Worm (Caenorhabditis elegans) whole organism, L4 larva: ENCODE measurements around the gene unc-1.
A peak's percentile ranks its signal among the peaks of the same experiment; 100 is the strongest.

ENCODE experiments used
- F10B5.3 ChIP-seq: sonication (generic microtip); optimal IDR thresholded peaks from 2 replicates; lab custom pipeline; 2016; ENCODE audit warnings: mild to moderate bottlenecking, missing genetic modification characterization, missing compliant biosample characterization
- F37D6.2 ChIP-seq: sonication (generic microtip); optimal IDR thresholded peaks from 2 replicates; lab custom pipeline; 2016; ENCODE audit warnings: mild to moderate bottlenecking, missing genetic modification characterization, missing compliant biosample characterization
- T26A8.4 ChIP-seq: fragments of 200-800 bp; sonication (Bioruptor generic); IDR thresholded peaks from 2 replicates; pipeline ENCODE4 v1.3.6; 2022; ENCODE audit warnings: missing genetic modification characterization, missing compliant biosample characterization
- Y48G9A.11 ChIP-seq: fragments of 200-800 bp; sonication (Bioruptor generic); IDR thresholded peaks from 2 replicates; pipeline ENCODE4 v1.3.6; 2022; ENCODE audit warnings: missing genetic modification reagents, missing genetic modification characterization, missing compliant biosample characterization
- Y5F2A.4 ChIP-seq: fragments of 200-800 bp; sonication (Bioruptor generic); optimal IDR thresholded peaks from 2 replicates; lab custom pipeline; 2018; ENCODE audit warnings: mild to moderate bottlenecking, missing genetic modification characterization, missing compliant biosample characterization
- aha-1 ChIP-seq: fragments of 150-350 bp; peaks from one replicate; lab custom pipeline; 2014; ENCODE audit warnings: missing biosample characterization, missing genetic modification characterization
- ceh-20 ChIP-seq: fragments of 200-800 bp; sonication (Bioruptor generic); IDR thresholded peaks from 2 replicates; pipeline ENCODE4 v1.3.6; 2022; ENCODE audit warnings: missing genetic modification reagents, missing genetic modification characterization, missing compliant biosample characterization
- ceh-62 ChIP-seq: sonication (generic microtip); optimal IDR thresholded peaks from 2 replicates; lab custom pipeline; 2017; ENCODE audit warnings: missing biosample characterization, missing genetic modification characterization
- cey-2 ChIP-seq: sonication (generic microtip); optimal IDR thresholded peaks from 3 replicates; lab custom pipeline; 2017; ENCODE audit warnings: missing genetic modification characterization, mild to moderate bottlenecking, missing compliant biosample characterization, antibody characterized with exemption, borderline replicate concordance; ENCODE audit not compliant: insufficient read depth
- ctbp-1 ChIP-seq: fragments of 200-800 bp; sonication (Bioruptor generic); IDR thresholded peaks from 2 replicates; pipeline ENCODE4 v1.3.6; 2022; ENCODE audit warnings: missing genetic modification reagents, missing genetic modification characterization, missing compliant biosample characterization
- daf-12 ChIP-seq: fragments of 150-350 bp; optimal IDR thresholded peaks from 2 replicates; lab custom pipeline; 2014; ENCODE audit warnings: missing biosample characterization, missing genetic modification reagents, missing genetic modification characterization
- dve-1 ChIP-seq: sonication (generic microtip); optimal IDR thresholded peaks from 2 replicates; lab custom pipeline; 2017; ENCODE audit warnings: antibody characterized with exemption, mild to moderate bottlenecking, missing genetic modification characterization, missing compliant biosample characterization; ENCODE audit not compliant: insufficient read depth
- fos-1 ChIP-seq: fragments of 150-350 bp; optimal IDR thresholded peaks from 2 replicates; lab custom pipeline; 2014; ENCODE audit warnings: missing biosample characterization, missing genetic modification characterization
- hif-1 ChIP-seq, 2 experiments: sonication (generic microtip); optimal IDR thresholded peaks; 2 replicates each; lab custom pipeline; 2016 to 2017; ENCODE audit warnings: missing compliant biosample characterization in 2 of 2, missing genetic modification characterization in 2 of 2, missing genetic modification reagents in 2 of 2, missing genotype in 2 of 2, mild to moderate bottlenecking in 1 of 2
- hlh-11 ChIP-seq: fragments of 200-800 bp; sonication (Bioruptor generic); optimal IDR thresholded peaks from 2 replicates; lab custom pipeline; 2018; ENCODE audit warnings: mild to moderate bottlenecking, missing genetic modification characterization, missing compliant biosample characterization
- hlh-30 ChIP-seq: sonication (generic microtip); optimal IDR thresholded peaks from 2 replicates; lab custom pipeline; 2017; ENCODE audit warnings: antibody characterized with exemption, mild to moderate bottlenecking, missing genetic modification characterization, missing compliant biosample characterization; ENCODE audit not compliant: insufficient read depth
- hmg-1.1 ChIP-seq: fragments of 200-800 bp; sonication (Bioruptor generic); IDR thresholded peaks from 2 replicates; pipeline ENCODE4 v1.3.6; 2022; ENCODE audit warnings: missing genetic modification reagents, missing genetic modification characterization, missing compliant biosample characterization
- lin-1 ChIP-seq: fragments of 200-800 bp; sonication (Bioruptor generic); IDR thresholded peaks from 2 replicates; pipeline ENCODE4 v1.3.6; 2022; ENCODE audit warnings: missing genetic modification reagents, missing genetic modification characterization, missing compliant biosample characterization
- lin-15B ChIP-seq: fragments of 150-350 bp; sonication (generic microtip); optimal IDR thresholded peaks from 3 replicates; lab custom pipeline; 2014; ENCODE audit warnings: missing biosample characterization, missing genetic modification characterization
- lin-38 ChIP-seq: fragments of 200-800 bp; sonication (Bioruptor generic); IDR thresholded peaks from 2 replicates; pipeline ENCODE4 v1.3.6; 2022; ENCODE audit warnings: missing genetic modification reagents, missing genetic modification characterization, missing compliant biosample characterization
- lsy-2 ChIP-seq, 2 experiments: fragments of 150-350 bp in 1 of 2; sonication (generic microtip) in 1 of 2; optimal IDR thresholded peaks; 2 replicates each; lab custom pipeline; 2014 to 2017; ENCODE audit warnings: missing biosample characterization in 2 of 2, missing genetic modification characterization in 2 of 2
- mdl-1 ChIP-seq, 2 experiments: fragments of 150-350 bp in 1 of 2; sonication (generic microtip) in 1 of 2; optimal IDR thresholded peaks; 2 replicates each; lab custom pipeline; 2014 to 2017; ENCODE audit warnings: missing biosample characterization in 2 of 2, missing genetic modification characterization in 2 of 2
- mep-1 ChIP-seq: fragments of 150-350 bp; sonication (generic microtip); optimal IDR thresholded peaks from 3 replicates; lab custom pipeline; 2014; ENCODE audit warnings: missing biosample characterization, missing genetic modification characterization
- mxl-2 ChIP-seq: fragments of 200-800 bp; sonication (Bioruptor generic); conservative IDR thresholded peaks from 2 replicates; pipeline ENCODE4 v1.3.6; 2022; ENCODE audit warnings: missing genetic modification reagents, missing genetic modification characterization, missing compliant biosample characterization
- mxl-3 ChIP-seq: fragments of 200-800 bp; sonication (Bioruptor generic); optimal IDR thresholded peaks from 2 replicates; lab custom pipeline; 2018; ENCODE audit warnings: mild to moderate bottlenecking, missing genetic modification characterization, missing compliant biosample characterization
- nhr-28 ChIP-seq: fragments of 150-350 bp; optimal IDR thresholded peaks from 2 replicates; lab custom pipeline; 2014; ENCODE audit warnings: missing biosample characterization, missing genetic modification characterization
- nhr-6 ChIP-seq: fragments of 150-350 bp; optimal IDR thresholded peaks from 2 replicates; lab custom pipeline; 2014; ENCODE audit warnings: missing biosample characterization, missing genetic modification characterization
- pqm-1 ChIP-seq: sonication (generic microtip); optimal IDR thresholded peaks from 2 replicates; lab custom pipeline; 2017; ENCODE audit warnings: missing biosample characterization, missing genetic modification characterization
- rbr-2 ChIP-seq: sonication (generic microtip); optimal IDR thresholded peaks from 2 replicates; lab custom pipeline; 2016; ENCODE audit warnings: missing genotype, missing genetic modification characterization, missing compliant biosample characterization
- saeg-2 ChIP-seq: fragments of 200-800 bp; sonication (Bioruptor generic); IDR thresholded peaks from 2 replicates; pipeline ENCODE4 v1.3.6; 2022; ENCODE audit warnings: missing genetic modification reagents, missing genetic modification characterization, missing compliant biosample characterization
- sdz-12 ChIP-seq: fragments of 200-800 bp; sonication (Bioruptor generic); optimal IDR thresholded peaks from 2 replicates; lab custom pipeline; 2018; ENCODE audit warnings: mild to moderate bottlenecking, missing genetic modification characterization, missing compliant biosample characterization
- set-16 ChIP-seq: fragments of 200-800 bp; sonication (Bioruptor generic); IDR thresholded peaks from 2 replicates; pipeline ENCODE4 v1.3.6; 2022; ENCODE audit warnings: missing genetic modification reagents, missing genetic modification characterization, missing compliant biosample characterization
- snpc-1.2 ChIP-seq: fragments of 200-800 bp; sonication (Bioruptor generic); IDR thresholded peaks from 2 replicates; pipeline ENCODE4 v1.3.6; 2022; ENCODE audit warnings: missing genetic modification reagents, missing genetic modification characterization, missing compliant biosample characterization
- spr-1 ChIP-seq: sonication (generic microtip); optimal IDR thresholded peaks from 2 replicates; lab custom pipeline; 2016; ENCODE audit warnings: mild to moderate bottlenecking, missing genetic modification characterization, missing compliant biosample characterization
- unc-62 ChIP-seq, 3 experiments: fragments of 150-350 bp in 1 of 3; sonication (generic microtip); optimal IDR thresholded peaks in 2 of 3; peaks in 1 of 3; 1 replicate in 1 of 3; 2 replicates in 2 of 3; lab custom pipeline; 2014 to 2017; ENCODE audit warnings: missing biosample characterization in 3 of 3, missing genetic modification characterization in 3 of 3, missing genetic modification reagents in 3 of 3, missing genotype in 1 of 3
- zfp-2 ChIP-seq: sonication (generic microtip); optimal IDR thresholded peaks from 2 replicates; lab custom pipeline; 2016; ENCODE audit warnings: mild to moderate bottlenecking, missing genetic modification characterization, missing compliant biosample characterization
- zfp-3 ChIP-seq: fragments of 200-800 bp; sonication (Bioruptor generic); conservative IDR thresholded peaks from 2 replicates; pipeline ENCODE4 v1.3.6; 2022; ENCODE audit warnings: missing genetic modification reagents, missing genetic modification characterization, missing compliant biosample characterization

Gene unc-1

DNA sequence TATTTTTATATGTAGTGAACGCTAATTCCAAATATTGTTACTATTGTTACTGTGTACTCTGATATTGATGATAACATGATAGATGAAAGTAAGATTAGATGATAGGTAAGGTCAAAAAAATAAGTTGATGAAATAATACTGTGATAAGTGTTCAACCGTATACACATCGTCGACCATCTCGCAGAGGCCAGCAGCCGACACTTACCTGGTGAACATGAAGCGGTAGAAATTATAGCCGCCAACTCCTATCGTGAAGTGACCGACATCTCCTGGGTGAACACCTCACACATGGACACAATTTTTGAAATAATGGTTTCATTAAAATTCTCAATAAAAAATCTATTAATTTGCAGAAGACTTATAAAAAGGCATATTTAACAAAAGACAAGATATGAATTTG is 34.9 kb downstream of the unc-1 start:
- TF ChIP-seq Y48G9A.11 (GFP tag; lab: Robert Waterston, UW), result no peak
- TF ChIP-seq nhr-28 (tag; lab: Kevin White, UChicago), result peak; percentile 12

DNA sequence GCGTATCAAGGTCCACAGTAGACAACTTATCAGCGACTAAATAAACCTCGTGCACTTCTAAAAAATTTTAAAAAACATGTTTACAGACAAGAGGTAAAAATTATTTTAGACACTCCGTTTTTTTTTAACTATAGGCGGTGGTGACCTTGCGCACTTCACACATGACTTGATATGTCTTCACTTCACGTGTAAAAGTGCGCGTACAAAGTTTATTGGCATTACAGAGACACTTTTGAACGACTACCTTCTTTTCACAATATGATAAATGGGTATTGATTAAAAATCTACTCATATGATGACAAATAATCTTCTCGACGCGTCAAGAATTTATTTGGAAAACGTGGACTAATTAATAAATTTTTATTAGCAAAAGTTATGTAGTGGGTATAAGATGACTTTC is 35.5 kb downstream of the unc-1 start:
- TF ChIP-seq fos-1 (tag; lab: Kevin White, UChicago) (no peak), hlh-30 (tag; lab: Kevin White, UChicago) (peak; percentile 91), nhr-28 (tag; lab: Kevin White, UChicago) (peak; percentile 57), mxl-3 (GFP tag; lab: Kevin White, UChicago) (peak; percentile 35), set-16 (GFP tag; lab: Robert Waterston, UW) (no peak), ceh-62 (no peak), mep-1 (peak; percentile 52), hlh-11 (peak; percentile 42), unc-62 (GFP tag; optimal IDR thresholded peaks at IDR 0.05 in 1 of 2; lab: Kevin White, UChicago) (peak in 1 of 2 experiments; percentile 42), unc-62 (tag; optimal IDR thresholded peaks at IDR 0.05; lab: Kevin White, UChicago) (no peak), hif-1 (tag; optimal IDR thresholded peaks at IDR 0.05; lab: Kevin White, UChicago) (peak in 1 of 2 experiments; percentile 3), spr-1 (no peak), zfp-2 (no peak), mdl-1 (tag; optimal IDR thresholded peaks at IDR 0.05; lab: Kevin White, UChicago) (peak in 1 of 2 experiments; percentile 68), dve-1 (tag; lab: Kevin White, UChicago) (peak; percentile 12), lsy-2 (tag; optimal IDR thresholded peaks at IDR 0.05; lab: Kevin White, UChicago) (peak in 1 of 2 experiments; percentile 7)

DNA sequence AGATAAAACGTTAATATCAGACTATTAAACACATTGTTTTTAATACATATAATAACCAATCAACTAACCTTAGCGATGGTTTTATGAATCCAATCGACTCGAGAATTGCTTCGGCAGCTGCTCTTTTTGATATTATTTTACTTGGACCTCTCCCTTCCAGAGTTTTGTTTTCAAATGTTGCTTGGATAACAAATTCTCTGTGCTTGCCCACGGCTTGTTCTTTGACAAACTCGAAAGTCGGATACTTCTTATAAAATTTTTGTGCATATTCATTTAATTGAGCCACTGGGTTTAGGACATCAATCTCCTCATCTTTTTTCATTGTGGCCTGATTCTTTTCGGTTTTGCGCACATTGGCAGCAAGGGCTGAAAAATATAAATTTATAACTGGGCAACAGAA is 37.2 kb downstream of the unc-1 start, which contains the start of gene F55A4.3:
Gene F55A4.3 (minus strand): TSS at position 101 of the 400 bp plus-strand sequence.
- TF ChIP-seq lin-1 (GFP tag; lab: Robert Waterston, UW) (no peak), snpc-1.2 (GFP tag; lab: Robert Waterston, UW) (no peak), nhr-6 (no peak), Y48G9A.11 (GFP tag; lab: Robert Waterston, UW) (no peak)

DNA sequence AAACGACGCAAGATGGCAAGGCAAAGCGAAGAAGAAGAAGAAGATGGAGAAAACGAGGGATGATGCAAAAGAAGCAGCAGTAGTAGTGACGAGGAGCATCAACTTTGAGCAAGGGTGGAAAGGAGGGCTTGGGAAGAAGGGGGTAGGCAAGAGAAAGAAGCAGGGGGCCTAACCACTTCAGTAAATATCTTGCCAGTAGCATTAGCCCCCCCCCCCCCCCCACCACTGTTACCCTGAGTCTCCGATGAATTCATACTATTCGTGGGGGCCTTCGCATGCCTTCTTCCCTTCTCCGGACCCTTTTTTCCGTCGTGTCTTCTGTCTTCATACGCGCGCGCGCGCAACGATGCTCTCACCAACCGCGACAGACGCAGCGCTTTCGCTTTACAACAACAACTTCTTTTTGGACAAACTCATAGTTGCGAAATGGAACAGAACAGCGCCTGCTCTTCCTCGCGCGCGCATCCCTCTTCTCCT is 40.4 kb downstream of the unc-1 start:
- TF ChIP-seq hlh-11 (peak; percentile 31), T26A8.4 (GFP tag; lab: Robert Waterston, UW) (no peak), ctbp-1 (peak; percentile 60; the same call in 1 of the 2 replicates), aha-1 (peak; percentile 93), saeg-2 (GFP tag; lab: Robert Waterston, UW) (no peak), unc-62 (GFP tag; optimal IDR thresholded peaks at IDR 0.05 in 1 of 2; lab: Kevin White, UChicago) (peak in 1 of 2 experiments; percentile 37), unc-62 (tag; optimal IDR thresholded peaks at IDR 0.05; lab: Kevin White, UChicago) (no peak), lin-15B (no peak), hmg-1.1 (GFP tag; lab: Robert Waterston, UW) (peak; percentile 66), daf-12 (no peak), F37D6.2 (tag; lab: Kevin White, UChicago) (peak; percentile 24), ceh-20 (GFP tag; lab: Robert Waterston, UW) (0 out of 2 replicates have a peak, but pooled peaks have one; percentile 22), pqm-1 (no peak), F10B5.3 (tag; lab: Kevin White, UChicago) (no peak), hlh-30 (tag; lab: Kevin White, UChicago) (peak; percentile 22), sdz-12 (GFP tag; lab: Kevin White, UChicago) (no peak), lin-38 (GFP tag; lab: Robert Waterston, UW) (no peak), rbr-2 (peak; percentile 34), mxl-3 (GFP tag; lab: Kevin White, UChicago) (no peak), zfp-3 (no peak), cey-2 (tag; lab: Kevin White, UChicago) (no peak), mdl-1 (tag; optimal IDR thresholded peaks at IDR 0.05; lab: Kevin White, UChicago) (peak in 1 of 2 experiments; percentile 35), Y5F2A.4 (GFP tag; lab: Kevin White, UChicago) (no peak), mxl-2 (GFP tag; lab: Robert Waterston, UW) (no peak), set-16 (GFP tag; lab: Robert Waterston, UW) (peak; percentile 93)
